Worm (Caenorhabditis elegans): ENCODE measurements around the gene best-21.
A peak's percentile ranks its signal among the peaks of the same experiment; 100 is the strongest.

Gene best-21

DNA sequence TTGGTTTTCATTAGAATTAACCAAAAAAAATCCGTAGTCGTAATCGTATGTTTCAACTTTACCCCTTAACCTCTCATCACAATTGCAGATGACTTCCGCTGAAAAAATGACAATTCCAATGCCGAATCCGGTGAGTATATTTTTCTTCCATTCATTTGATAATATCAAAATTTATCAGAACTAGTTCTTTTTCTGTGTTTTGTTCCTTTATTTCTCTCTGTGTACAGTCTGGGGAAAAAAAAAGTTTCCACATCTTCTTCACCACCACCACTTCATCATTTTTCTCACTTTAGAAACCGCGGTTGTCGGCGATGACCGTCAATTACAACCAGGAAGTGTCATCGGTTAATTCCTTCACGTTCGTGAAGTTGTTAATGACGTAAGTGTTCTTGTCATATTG, at the start of gene best-21:
Gene best-21 (plus strand): TSS at position 301 of the 400 bp plus-strand sequence.
- TF ChIP-seq med-1 (GFP tag; optimal IDR thresholded peaks at IDR 0.05; ENCODE audit: insufficient read depth): no peak
- TF ChIP-seq ztf-29 (GFP tag; IDR thresholded peaks at IDR 0.05): no peak
- no peak for TF ChIP-seq ztf-23 (GFP tag; IDR thresholded peaks at IDR 0.05)
- no peak for TF ChIP-seq T22C8.4 (GFP tag; IDR thresholded peaks at IDR 0.05)
- no peak for TF ChIP-seq tab-1 (GFP tag; IDR thresholded peaks at IDR 0.05)

DNA sequence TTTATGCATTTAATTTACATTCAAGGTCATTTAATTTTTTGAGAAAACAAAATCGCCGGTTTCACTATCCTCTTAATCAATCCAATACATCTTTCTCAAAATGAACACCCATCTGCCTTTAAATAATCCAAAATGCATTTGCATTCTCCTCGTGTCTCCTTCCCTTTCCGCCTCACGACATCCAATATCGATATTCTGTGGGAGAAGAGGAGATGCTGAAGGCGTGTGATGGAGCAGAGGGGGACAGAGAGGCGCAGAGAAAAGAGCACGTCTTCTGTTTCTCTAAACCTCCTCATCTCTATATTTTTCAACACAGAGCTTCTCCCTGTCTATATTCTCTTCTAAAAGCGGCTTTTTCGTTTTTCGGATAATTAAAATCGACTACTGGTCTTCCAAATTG, 42.7 kb upstream of the best-21 start, which contains the start of gene Y73F8A.5:
Gene Y73F8A.5 (plus strand): TSS at position 321 of the 400 bp plus-strand sequence.
- TF ChIP-seq cog-1 (tag; optimal IDR thresholded peaks at IDR 0.05): no peak
- TF ChIP-seq T22C8.4 (GFP tag; IDR thresholded peaks at IDR 0.05): no peak
- TF ChIP-seq ref-1 (GFP tag; conservative IDR thresholded peaks at IDR 0.05): no peak
- no peak for TF ChIP-seq klf-2 (GFP tag; conservative IDR thresholded peaks at IDR 0.05)

ce11 chrIV:15274063-15274462, 28.2 kb upstream of the best-21 start:
- TF ChIP-seq ztf-29 (GFP tag; IDR thresholded peaks at IDR 0.05) (no peak), ref-1 (GFP tag; conservative IDR thresholded peaks at IDR 0.05) (no peak), T22C8.4 (GFP tag; IDR thresholded peaks at IDR 0.05) (no peak), klf-2 (GFP tag; conservative IDR thresholded peaks at IDR 0.05) (no peak), ztf-23 (GFP tag; IDR thresholded peaks at IDR 0.05) (no peak), cog-1 (tag; optimal IDR thresholded peaks at IDR 0.05) (no peak), tab-1 (GFP tag; IDR thresholded peaks at IDR 0.05) (no peak), med-1 (GFP tag; optimal IDR thresholded peaks at IDR 0.05; ENCODE audit: insufficient read depth) (no peak), flt-1 (GFP tag; IDR thresholded peaks at IDR 0.05) (no peak)

ce11 chrIV:15275363-15275854, 26.8 kb upstream of the best-21 start, which contains the start of gene ccg-1:
TSS of gene ccg-1 (minus strand) at chrIV:15275804.
- TF ChIP-seq med-1 (GFP tag; optimal IDR thresholded peaks at IDR 0.05; ENCODE audit: insufficient read depth) (no peak), T22C8.4 (GFP tag; IDR thresholded peaks at IDR 0.05) (no peak), ref-1 (GFP tag; conservative IDR thresholded peaks at IDR 0.05) (no peak), ztf-23 (GFP tag; IDR thresholded peaks at IDR 0.05) (no peak), cog-1 (tag; optimal IDR thresholded peaks at IDR 0.05) (no peak), flt-1 (GFP tag; IDR thresholded peaks at IDR 0.05) (no peak), tab-1 (GFP tag; IDR thresholded peaks at IDR 0.05) (no peak), klf-2 (GFP tag; conservative IDR thresholded peaks at IDR 0.05) (no peak)

DNA sequence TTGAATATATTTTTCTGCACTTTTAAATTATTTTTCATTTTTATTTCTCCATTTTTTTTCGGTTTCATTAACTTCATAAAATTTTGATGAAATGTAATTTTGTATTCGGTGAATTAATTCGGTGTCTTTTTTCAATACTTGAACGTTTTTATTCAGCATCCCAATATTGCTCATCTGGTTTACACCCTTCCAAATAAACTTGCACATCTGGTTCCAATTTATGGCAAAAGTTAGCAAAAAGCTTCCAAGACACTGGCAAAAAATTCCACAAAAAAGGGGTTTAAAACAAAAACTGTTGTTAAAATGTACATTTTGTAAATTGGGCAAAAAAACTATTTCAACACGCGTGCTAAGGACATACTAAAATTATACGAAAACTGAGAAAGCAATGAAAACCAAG, 22.0 kb upstream of the best-21 start:
- TF ChIP-seq ztf-23 (GFP tag; IDR thresholded peaks at IDR 0.05): no peak
- TF ChIP-seq ref-1 (GFP tag; conservative IDR thresholded peaks at IDR 0.05): no peak
- no peak for TF ChIP-seq flt-1 (GFP tag; IDR thresholded peaks at IDR 0.05)
- no peak for TF ChIP-seq klf-2 (GFP tag; conservative IDR thresholded peaks at IDR 0.05)
- TF ChIP-seq cog-1 (tag; optimal IDR thresholded peaks at IDR 0.05): no peak
- no peak for TF ChIP-seq T22C8.4 (GFP tag; IDR thresholded peaks at IDR 0.05)
- no peak for TF ChIP-seq tab-1 (GFP tag; IDR thresholded peaks at IDR 0.05)
- no peak for TF ChIP-seq ztf-29 (GFP tag; IDR thresholded peaks at IDR 0.05)
- TF ChIP-seq med-1 (GFP tag; optimal IDR thresholded peaks at IDR 0.05; ENCODE audit: insufficient read depth): no peak

- TF ChIP-seq med-1 (GFP tag; optimal IDR thresholded peaks at IDR 0.05; ENCODE audit: insufficient read depth) (no peak), T22C8.4 (GFP tag; IDR thresholded peaks at IDR 0.05) (no peak), flt-1 (GFP tag; IDR thresholded peaks at IDR 0.05) (no peak), ztf-23 (GFP tag; IDR thresholded peaks at IDR 0.05) (no peak), ref-1 (GFP tag; conservative IDR thresholded peaks at IDR 0.05) (no peak), tab-1 (GFP tag; IDR thresholded peaks at IDR 0.05) (no peak), ztf-29 (GFP tag; IDR thresholded peaks at IDR 0.05) (no peak), cog-1 (tag; optimal IDR thresholded peaks at IDR 0.05) (no peak), klf-2 (GFP tag; conservative IDR thresholded peaks at IDR 0.05) (no peak)
Observed at ce11 chrIV:15283617-15284016, 18.6 kb upstream of the best-21 start.

DNA sequence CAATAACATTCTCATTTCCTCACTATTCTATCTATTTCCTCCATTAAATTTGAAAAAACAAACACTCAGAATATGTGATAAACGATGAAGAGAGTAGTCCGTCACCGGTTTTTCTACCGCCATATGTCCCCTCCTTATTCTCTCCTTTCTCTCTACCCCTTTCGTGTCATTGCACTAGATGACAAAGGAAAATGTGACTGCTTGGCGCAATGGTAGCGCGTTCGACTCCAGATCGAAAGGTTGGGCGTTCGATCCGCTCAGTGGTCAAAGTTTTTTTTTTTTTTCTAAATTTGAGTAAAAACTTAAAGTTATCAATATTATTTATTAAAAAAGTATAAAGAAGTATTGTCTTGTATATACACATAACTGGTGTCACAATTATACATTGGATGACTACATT, 12.7 kb upstream of the best-21 start:
- TF ChIP-seq T22C8.4 (GFP tag; IDR thresholded peaks at IDR 0.05) (peak; percentile 79), ztf-23 (GFP tag; IDR thresholded peaks at IDR 0.05) (no peak; the same call in 1 of the 2 replicates), flt-1 (GFP tag; IDR thresholded peaks at IDR 0.05) (peak; percentile 90), ztf-29 (GFP tag; IDR thresholded peaks at IDR 0.05) (no peak), klf-2 (GFP tag; conservative IDR thresholded peaks at IDR 0.05) (no peak), ref-1 (GFP tag; conservative IDR thresholded peaks at IDR 0.05) (peak; percentile 76), med-1 (GFP tag; optimal IDR thresholded peaks at IDR 0.05; ENCODE audit: insufficient read depth) (peak; percentile 49), cog-1 (tag; optimal IDR thresholded peaks at IDR 0.05) (no peak), tab-1 (GFP tag; IDR thresholded peaks at IDR 0.05) (peak; percentile 87)

ce11 chrIV:15291162-15291561, 11.1 kb upstream of the best-21 start, which contains the start of gene pqn-90:
TSS of gene pqn-90 (minus strand) at chrIV:15291262.
- TF ChIP-seq T22C8.4 (GFP tag; IDR thresholded peaks at IDR 0.05) (no peak), med-1 (GFP tag; optimal IDR thresholded peaks at IDR 0.05; ENCODE audit: insufficient read depth) (no peak), ztf-29 (GFP tag; IDR thresholded peaks at IDR 0.05) (no peak), ztf-23 (GFP tag; IDR thresholded peaks at IDR 0.05) (no peak), ref-1 (GFP tag; conservative IDR thresholded peaks at IDR 0.05) (no peak), flt-1 (GFP tag; IDR thresholded peaks at IDR 0.05) (no peak), klf-2 (GFP tag; conservative IDR thresholded peaks at IDR 0.05) (no peak), tab-1 (GFP tag; IDR thresholded peaks at IDR 0.05) (no peak), cog-1 (tag; optimal IDR thresholded peaks at IDR 0.05) (no peak)

ce11 chrIV:15291607-15292006, 10.6 kb upstream of the best-21 start, which contains the start of gene pqn-91:
TSS of gene pqn-91 (plus strand) at chrIV:15291907.
- TF ChIP-seq med-1 (GFP tag; optimal IDR thresholded peaks at IDR 0.05; ENCODE audit: insufficient read depth) (no peak), klf-2 (GFP tag; conservative IDR thresholded peaks at IDR 0.05) (no peak), cog-1 (tag; optimal IDR thresholded peaks at IDR 0.05) (no peak), flt-1 (GFP tag; IDR thresholded peaks at IDR 0.05) (no peak), tab-1 (GFP tag; IDR thresholded peaks at IDR 0.05) (no peak), T22C8.4 (GFP tag; IDR thresholded peaks at IDR 0.05) (no peak), ztf-23 (GFP tag; IDR thresholded peaks at IDR 0.05) (no peak), ref-1 (GFP tag; conservative IDR thresholded peaks at IDR 0.05) (no peak), ztf-29 (GFP tag; IDR thresholded peaks at IDR 0.05) (no peak)

- TF ChIP-seq ref-1 (GFP tag; conservative IDR thresholded peaks at IDR 0.05) (no peak), cog-1 (tag; optimal IDR thresholded peaks at IDR 0.05) (no peak), T22C8.4 (GFP tag; IDR thresholded peaks at IDR 0.05) (no peak), ztf-23 (GFP tag; IDR thresholded peaks at IDR 0.05) (no peak), med-1 (GFP tag; optimal IDR thresholded peaks at IDR 0.05; ENCODE audit: insufficient read depth) (no peak), flt-1 (GFP tag; IDR thresholded peaks at IDR 0.05) (no peak), tab-1 (GFP tag; IDR thresholded peaks at IDR 0.05) (no peak), klf-2 (GFP tag; conservative IDR thresholded peaks at IDR 0.05) (no peak), ztf-29 (GFP tag; IDR thresholded peaks at IDR 0.05) (no peak)
Observed at ce11 chrIV:15294040-15294439, 8.2 kb upstream of the best-21 start, which contains the start of gene Y73F8A.10. TSS of gene Y73F8A.10 (plus strand) at chrIV:15294340.
